Worm (Caenorhabditis elegans) whole organism, dauer: ENCODE results near the gene F22B8.7.

Experiments
- unc-62 ChIP-seq: sonication (generic microtip); optimal IDR thresholded peaks from 2 replicates; lab custom pipeline; 2017; ENCODE audit warnings: missing biosample characterization, missing genetic modification reagents, missing genetic modification characterization

The F22B8.7 gene

ce11 chrV:16129116-16129515 is 34.7 kb downstream of the F22B8.7 start:
- TF ChIP-seq unc-62 (GFP tag; lab: Kevin White, UChicago): no peak

- TF ChIP-seq unc-62 (GFP tag; lab: Kevin White, UChicago): no peak
These were observed 36.9 kb downstream of the F22B8.7 start, which contains the start of gene fbxa-142 for ce11 chrV:16131249-16131648. Gene fbxa-142, minus strand, starts transcription at chrV:16131349.

ce11 chrV:16132215-16132614 is 37.8 kb downstream of the F22B8.7 start:
- TF ChIP-seq unc-62 (GFP tag; lab: Kevin White, UChicago): no peak

- TF ChIP-seq unc-62 (GFP tag; lab: Kevin White, UChicago): no peak
These were observed 38.3 kb downstream of the F22B8.7 start, which contains the start of gene fbxa-144 for ce11 chrV:16132705-16133104. Gene fbxa-144, minus strand, starts transcription at chrV:16132805.

- no peak for TF ChIP-seq unc-62 (GFP tag; lab: Kevin White, UChicago)
These were observed 42.7 kb downstream of the F22B8.7 start, which contains the start of gene F44G3.7 for ce11 chrV:16137043-16137442. Gene F44G3.7, minus strand, starts transcription at chrV:16137143.

ce11 chrV:16139529-16139928 is 45.1 kb downstream of the F22B8.7 start, which contains the start of gene clc-11:
Gene clc-11, minus strand, starts transcription at chrV:16139629.
- no peak for TF ChIP-seq unc-62 (GFP tag; lab: Kevin White, UChicago)

- no peak for TF ChIP-seq unc-62 (GFP tag; lab: Kevin White, UChicago)
These were observed 46.7 kb downstream of the F22B8.7 start, which contains the start of gene clc-32 for ce11 chrV:16141071-16141470. Gene clc-32, minus strand, starts transcription at chrV:16141171.

ce11 chrV:16142371-16142770 is 48.0 kb downstream of the F22B8.7 start, which contains the start of gene fbxa-18:
Gene fbxa-18, plus strand, starts transcription at chrV:16142671.
- TF ChIP-seq unc-62 (GFP tag; lab: Kevin White, UChicago): no peak

ce11 chrV:16143066-16143581 is 48.7 kb downstream of the F22B8.7 start, which contains the start of gene fbxa-88:
Gene fbxa-88, minus strand, starts transcription at chrV:16143116.
- no peak for TF ChIP-seq unc-62 (GFP tag; lab: Kevin White, UChicago)

ce11 chrV:16145009-16145408 is 50.6 kb downstream of the F22B8.7 start:
- TF ChIP-seq unc-62 (GFP tag; lab: Kevin White, UChicago): no peak
